Worm (Caenorhabditis elegans): ENCODE data around the gene C44B12.9.

Gene C44B12.9

ce11 chrIV:1093870-1094564, 10.4 kb downstream of the C44B12.9 start, which contains the start of the genes cct-8 and Y55F3AR.2 (continued):
- TF ChIP-seq ceh-88 (GFP tag; IDR thresholded peaks at IDR 0.05) (peak; percentile 97), nhr-77 (tag; optimal IDR thresholded peaks at IDR 0.05) (peak; percentile 91), aha-1 (tag; optimal IDR thresholded peaks at IDR 0.05) (peak; percentile 60), nhr-237 (tag; optimal IDR thresholded peaks at IDR 0.05) (peak; percentile 78), xbp-1 (tag; optimal IDR thresholded peaks at IDR 0.05) (peak; percentile 97), F16B12.6 (tag; optimal IDR thresholded peaks at IDR 0.05) (peak; percentile 100), ceh-82 (tag; optimal IDR thresholded peaks at IDR 0.05) (peak; percentile 95 to 99 (median 99)), egl-13 (tag; optimal IDR thresholded peaks at IDR 0.05) (peak; percentile 96), nhr-19 (GFP tag; conservative IDR thresholded peaks at IDR 0.05) (peak; percentile 99), fkh-4 (tag; optimal IDR thresholded peaks at IDR 0.05; ENCODE audit: borderline replicate concordance) (peak; percentile 89), unc-130 (tag; optimal IDR thresholded peaks at IDR 0.05) (peak; percentile 92), ets-5 (GFP tag; IDR thresholded peaks at IDR 0.05) (no peak), tlp-1 (tag; optimal IDR thresholded peaks at IDR 0.05) (no peak), nhr-85 (tag) (peak; percentile 98), dpl-1 (GFP tag; optimal IDR thresholded peaks at IDR 0.05) (peak; percentile 90 to 92 (median 90)), mdl-1 (tag; optimal IDR thresholded peaks at IDR 0.05) (peak in 1 of 2 experiments; percentile 87), lin-14 (GFP tag; optimal IDR thresholded peaks at IDR 0.05) (peak; percentile 97), nhr-47 (tag; optimal IDR thresholded peaks at IDR 0.05) (peak; percentile 99), snpc-4 (tag; optimal IDR thresholded peaks at IDR 0.05) (peak; percentile 90), egl-27 (tag; optimal IDR thresholded peaks at IDR 0.05) (peak in 1 of 2 experiments; percentile 22), unc-30 (tag; optimal IDR thresholded peaks at IDR 0.05) (peak; percentile 70), pax-3 (tag; optimal IDR thresholded peaks at IDR 0.05) (peak; percentile 98), nhr-90 (tag; optimal IDR thresholded peaks at IDR 0.05; ENCODE audit: poor library complexity) (peak; percentile 97), nhr-20 (tag; optimal IDR thresholded peaks at IDR 0.05) (peak; percentile 97), ces-1 (GFP tag; optimal IDR thresholded peaks at IDR 0.05) (no peak), fos-1 (tag; optimal IDR thresholded peaks at IDR 0.05) (peak; percentile 93), pag-3 (tag; optimal IDR thresholded peaks at IDR 0.05; ENCODE audit: borderline replicate concordance, insufficient read depth) (no peak), lir-3 (tag; optimal IDR thresholded peaks at IDR 0.05; ENCODE audit: poor library complexity) (no peak), hpl-2 (GFP tag; optimal IDR thresholded peaks at IDR 0.05) (peak; percentile 92), elt-3 (tag; optimal IDR thresholded peaks at IDR 0.05) (peak in 3 of 6 experiments; percentile 36 to 95 (median 91)), nhr-12 (tag; optimal IDR thresholded peaks at IDR 0.05) (peak; percentile 75), ceh-8 (GFP tag; optimal IDR thresholded peaks at IDR 0.05) (peak; percentile 98)

DNA sequence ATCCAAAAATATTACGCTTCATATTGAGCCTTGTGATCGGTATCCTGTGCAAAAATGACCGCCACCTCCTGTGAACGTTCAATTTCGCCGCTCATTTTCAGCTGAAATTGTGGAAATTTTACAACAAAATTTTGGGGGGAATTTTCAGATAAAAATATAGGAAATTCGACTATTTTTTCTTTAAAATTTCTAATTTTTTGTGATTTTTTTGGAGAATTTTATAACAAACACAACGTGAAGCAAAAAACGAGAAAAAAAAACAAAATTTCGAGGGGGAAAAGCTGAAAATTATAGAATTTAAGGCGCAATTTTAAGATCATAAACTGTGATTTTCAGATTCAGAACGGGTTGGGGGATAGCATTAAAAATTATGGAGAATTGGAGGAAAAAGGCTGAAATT, 17.5 kb downstream of the C44B12.9 start, which contains the start of gene csn-4:
TSS of gene csn-4 (minus strand) at position 101 of the 400 bp plus-strand sequence.
- TF ChIP-seq nhr-20 (tag; optimal IDR thresholded peaks at IDR 0.05), result no peak
- no peak for TF ChIP-seq isw-1 (GFP tag; IDR thresholded peaks at IDR 0.05)
- no peak for TF ChIP-seq efl-1 (optimal IDR thresholded peaks at IDR 0.05)
- TF ChIP-seq efl-1 (GFP tag; optimal IDR thresholded peaks at IDR 0.05 in 1 of 2), result peak in 1 of 2 experiments; percentile 63

DNA sequence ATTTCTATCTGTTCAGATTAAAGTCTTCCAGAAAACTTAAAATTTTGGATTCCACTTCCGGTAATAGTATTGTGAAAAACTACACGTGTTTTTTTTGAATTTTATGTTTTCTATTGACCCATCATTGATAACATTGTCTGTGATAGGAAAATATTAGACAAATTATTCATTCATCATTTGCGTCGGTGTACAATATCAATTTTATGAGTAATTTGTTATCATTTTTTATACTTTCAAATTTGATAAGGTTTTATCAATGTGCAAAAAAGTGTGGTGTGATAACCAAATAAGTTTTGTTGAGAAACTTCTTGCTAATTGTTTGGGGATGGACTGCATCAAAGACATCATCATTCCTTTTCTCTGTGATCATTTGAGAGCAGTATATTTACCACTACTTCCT, 28.9 kb downstream of the C44B12.9 start:
- TF ChIP-seq F16B12.6 (tag; optimal IDR thresholded peaks at IDR 0.05) (no peak), ztf-11 (tag; optimal IDR thresholded peaks at IDR 0.05) (no peak), nhr-19 (GFP tag; conservative IDR thresholded peaks at IDR 0.05) (no peak), aly-2 (tag; optimal IDR thresholded peaks at IDR 0.05) (no peak), ama-1 (optimal IDR thresholded peaks at IDR 0.05) (no peak), tlp-1 (tag; optimal IDR thresholded peaks at IDR 0.05) (peak; percentile 52), elt-2 (tag; optimal IDR thresholded peaks at IDR 0.05) (peak; percentile 88), nhr-20 (tag; optimal IDR thresholded peaks at IDR 0.05) (no peak), fkh-8 (tag; optimal IDR thresholded peaks at IDR 0.05) (no peak), ets-5 (GFP tag; IDR thresholded peaks at IDR 0.05) (no peak), elt-3 (tag; optimal IDR thresholded peaks at IDR 0.05) (no peak), hlh-4 (tag; optimal IDR thresholded peaks at IDR 0.05) (no peak), jun-1 (tag; optimal IDR thresholded peaks at IDR 0.05) (peak; percentile 52), nhr-28 (tag; optimal IDR thresholded peaks at IDR 0.05) (no peak), pqm-1 (tag; optimal IDR thresholded peaks at IDR 0.05) (peak; percentile 76)
